Worm (Caenorhabditis elegans): ENCODE measurements around the gene srh-131.

Gene srh-131

ce11 chrV:17000204-17000603 lies 5.1 kb upstream of the srh-131 start, which contains the start of gene str-217:
str-217 (minus strand) TSS chrV:17000304.
- no peak for TF ChIP-seq crh-2 (tag; optimal IDR thresholded peaks at IDR 0.05)
- TF ChIP-seq F13H6.1 (tag; optimal IDR thresholded peaks at IDR 0.05): no peak
- TF ChIP-seq unc-55 (GFP tag; optimal IDR thresholded peaks at IDR 0.05): no peak
- no peak for TF ChIP-seq aly-2 (tag; optimal IDR thresholded peaks at IDR 0.05)
- TF ChIP-seq ztf-11 (tag; optimal IDR thresholded peaks at IDR 0.05): no peak
- no peak for TF ChIP-seq mdl-1 (tag; optimal IDR thresholded peaks at IDR 0.05)
- no peak for TF ChIP-seq elt-1 (tag; optimal IDR thresholded peaks at IDR 0.05)
- no peak for TF ChIP-seq blmp-1 (tag; optimal IDR thresholded peaks at IDR 0.05; ENCODE audit: insufficient read depth)
- TF ChIP-seq ztf-4 (tag; optimal IDR thresholded peaks at IDR 0.05): no peak
- TF ChIP-seq dmd-4 (tag; optimal IDR thresholded peaks at IDR 0.05): no peak
- no peak for TF ChIP-seq nhr-12 (tag; optimal IDR thresholded peaks at IDR 0.05)
- no peak for TF ChIP-seq nhr-11 (tag; optimal IDR thresholded peaks at IDR 0.05)
- no peak for TF ChIP-seq ama-1 (optimal IDR thresholded peaks at IDR 0.05)
- no peak for TF ChIP-seq mab-5 (tag; optimal IDR thresholded peaks at IDR 0.05)

- no peak for TF ChIP-seq ceh-16 (tag; optimal IDR thresholded peaks at IDR 0.05)
- TF ChIP-seq snpc-4 (tag; optimal IDR thresholded peaks at IDR 0.05): no peak
- no peak for TF ChIP-seq elt-3 (tag; optimal IDR thresholded peaks at IDR 0.05)
- TF ChIP-seq lsy-2 (tag; optimal IDR thresholded peaks at IDR 0.05): no peak
- no peak for TF ChIP-seq nhr-237 (tag; optimal IDR thresholded peaks at IDR 0.05)
- no peak for TF ChIP-seq nhr-25 (tag; optimal IDR thresholded peaks at IDR 0.05)
- no peak for TF ChIP-seq mab-5 (tag; optimal IDR thresholded peaks at IDR 0.05)
- TF ChIP-seq elt-1 (tag; optimal IDR thresholded peaks at IDR 0.05): no peak
- no peak for TF ChIP-seq ztf-4 (tag; optimal IDR thresholded peaks at IDR 0.05)
- TF ChIP-seq zag-1 (tag; optimal IDR thresholded peaks at IDR 0.05): no peak
- TF ChIP-seq lin-39 (tag; optimal IDR thresholded peaks at IDR 0.05): no peak
- TF ChIP-seq ZK546.5 (tag; optimal IDR thresholded peaks at IDR 0.05): no peak
- no peak for TF ChIP-seq nhr-12 (tag; optimal IDR thresholded peaks at IDR 0.05)
- no peak for TF ChIP-seq nhr-6 (tag; optimal IDR thresholded peaks at IDR 0.05)
- TF ChIP-seq nhr-129 (tag; optimal IDR thresholded peaks at IDR 0.05): no peak
- no peak for TF ChIP-seq ztf-11 (tag; optimal IDR thresholded peaks at IDR 0.05)
These were observed 4.7 kb upstream of the srh-131 start for ce11 chrV:17000635-17001034.

ce11 chrV:17001167-17001566 lies 4.1 kb upstream of the srh-131 start, which contains the start of gene sri-9:
sri-9 (plus strand) TSS chrV:17001467.
- TF ChIP-seq nhr-237 (tag; optimal IDR thresholded peaks at IDR 0.05): no peak
- no peak for TF ChIP-seq unc-39 (tag; optimal IDR thresholded peaks at IDR 0.05)
- TF ChIP-seq nhr-129 (tag; optimal IDR thresholded peaks at IDR 0.05): no peak
- no peak for TF ChIP-seq aly-2 (tag; optimal IDR thresholded peaks at IDR 0.05)
- no peak for TF ChIP-seq ama-1 (optimal IDR thresholded peaks at IDR 0.05)

- no peak for TF ChIP-seq nhr-12 (tag; optimal IDR thresholded peaks at IDR 0.05)
- no peak for TF ChIP-seq peb-1 (tag; optimal IDR thresholded peaks at IDR 0.05)
- no peak for TF ChIP-seq elt-1 (tag; optimal IDR thresholded peaks at IDR 0.05)
- TF ChIP-seq aly-2 (tag; optimal IDR thresholded peaks at IDR 0.05): no peak
- no peak for TF ChIP-seq alr-1 (tag; optimal IDR thresholded peaks at IDR 0.05)
- no peak for TF ChIP-seq mbf-1 (tag; optimal IDR thresholded peaks at IDR 0.05)
- no peak for TF ChIP-seq ZK546.5 (tag; optimal IDR thresholded peaks at IDR 0.05)
- no peak for TF ChIP-seq C34F6.9 (tag; optimal IDR thresholded peaks at IDR 0.05)
- TF ChIP-seq snpc-4 (tag; optimal IDR thresholded peaks at IDR 0.05): no peak
- TF ChIP-seq gmeb-1 (tag; optimal IDR thresholded peaks at IDR 0.05): no peak
- TF ChIP-seq nhr-21 (tag; optimal IDR thresholded peaks at IDR 0.05): no peak
- TF ChIP-seq ceh-82 (tag; optimal IDR thresholded peaks at IDR 0.05): no peak
- no peak for TF ChIP-seq nhr-237 (tag; optimal IDR thresholded peaks at IDR 0.05)
- TF ChIP-seq elt-3 (tag; optimal IDR thresholded peaks at IDR 0.05): no peak
- TF ChIP-seq unc-62 (GFP tag; optimal IDR thresholded peaks at IDR 0.05): no peak
- no peak for TF ChIP-seq egl-27 (tag; optimal IDR thresholded peaks at IDR 0.05)
These were observed 3.0 kb downstream of the srh-131 start, which contains the start of gene sri-69 for ce11 chrV:17008302-17008701. sri-69 (minus strand) TSS chrV:17008402.

ce11 chrV:17009342-17010064 lies 4.2 kb downstream of the srh-131 start, which contains the start of the genes clc-12 and clec-240:
clc-12 (minus strand) TSS chrV:17009388.
clec-240 (plus strand) TSS chrV:17010014.
- TF ChIP-seq sem-4 (tag; optimal IDR thresholded peaks at IDR 0.05): no peak
- TF ChIP-seq fos-1 (tag; optimal IDR thresholded peaks at IDR 0.05): peak; percentile 49
